Fruit fly (Drosophila melanogaster) whole organism, pupa: Measurements from ENCODE around the gene CG2818.

Experiments
- CG10348 ChIP-seq: fragments of 200-800 bp; sonication (Bioruptor generic); IDR thresholded peaks from 2 replicates; pipeline ENCODE4 v1.3.6; 2022; ENCODE audit warnings: missing biosample characterization, missing genetic modification characterization
- CG12605 ChIP-seq: fragments of 200-800 bp; sonication (Bioruptor generic); IDR thresholded peaks from 2 replicates; pipeline ENCODE4 v1.3.6; 2022; ENCODE audit warnings: missing biosample characterization, missing genetic modification characterization
- CG13204 ChIP-seq: fragments of 200-800 bp; sonication (Bioruptor generic); optimal IDR thresholded peaks from 2 replicates; lab custom pipeline; 2018; ENCODE audit warnings: missing biosample characterization, mild to moderate bottlenecking, missing genetic modification characterization, moderate library complexity
- CG14655 ChIP-seq: fragments of 200-800 bp; sonication (Bioruptor generic); optimal IDR thresholded peaks from 3 replicates; lab custom pipeline; 2017; ENCODE audit warnings: mild to moderate bottlenecking, missing biosample characterization, missing genetic modification reagents, missing genetic modification characterization
- CG15710 ChIP-seq: fragments of 200-800 bp; sonication (Bioruptor generic); optimal IDR thresholded peaks from 2 replicates; lab custom pipeline; 2018; ENCODE audit warnings: missing biosample characterization, mild to moderate bottlenecking, missing genetic modification characterization, moderate library complexity
- CG9948 ChIP-seq: fragments of 200-800 bp; sonication (Bioruptor generic); optimal IDR thresholded peaks from 2 replicates; lab custom pipeline; 2018; ENCODE audit warnings: missing biosample characterization, mild to moderate bottlenecking, missing genetic modification characterization, moderate library complexity
- Ets98B ChIP-seq: fragments of 200-800 bp; sonication (Bioruptor generic); IDR thresholded peaks from 2 replicates; pipeline ENCODE4 v1.3.6; 2022; ENCODE audit warnings: missing biosample characterization, missing genetic modification characterization
- Pif1A ChIP-seq: fragments of 200-800 bp; sonication (Bioruptor generic); optimal IDR thresholded peaks from 3 replicates; lab custom pipeline; 2016; ENCODE audit warnings: missing biosample characterization, missing genetic modification characterization
- rn ChIP-seq: fragments of 200-800 bp; sonication (Bioruptor generic); IDR thresholded peaks from 2 replicates; pipeline ENCODE4 v1.3.6; 2022; ENCODE audit warnings: missing biosample characterization, missing genetic modification characterization

DNA sequence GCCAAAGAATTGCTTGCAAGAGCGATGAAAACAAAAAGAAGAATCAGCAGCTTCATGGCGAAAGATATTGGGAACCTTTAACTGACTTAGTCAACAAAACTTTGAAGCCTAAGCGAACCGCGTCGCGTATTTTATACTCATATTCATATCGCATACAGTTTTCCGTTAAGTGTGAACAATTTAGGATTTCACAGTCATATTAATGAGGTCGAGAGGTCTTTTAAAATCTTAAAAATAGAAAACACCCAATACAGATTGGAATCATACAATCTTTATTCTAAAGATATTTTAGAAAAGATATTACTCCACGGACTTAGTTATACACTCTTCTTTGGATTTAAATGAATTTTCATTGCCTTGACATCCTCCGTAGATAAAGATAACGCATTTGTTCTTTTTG, 19.4 kb upstream of the CG2818 start, which contains the start of gene Acp24A4:
- TF ChIP-seq CG12605 (no peak), rn (GFP tag; lab: Robert Waterston, UW) (no peak), CG9948 (tag; lab: Kevin White, UChicago) (no peak), CG13204 (GFP tag; lab: Kevin White, UChicago) (no peak), Ets98B (GFP tag; lab: Robert Waterston, UW) (no peak), Pif1A (GFP tag; lab: Kevin White, UChicago) (no peak), CG15710 (tag; lab: Kevin White, UChicago) (no peak), CG10348 (GFP tag; lab: Robert Waterston, UW) (no peak), CG14655 (no peak)
